Worm (Caenorhabditis elegans) whole organism, L3 larva: ENCODE data around the gene srh-136.

Experiments used
- R02D3.7 ChIP-seq: fragments of 150-350 bp; optimal IDR thresholded peaks from 2 replicates; lab custom pipeline; 2014; ENCODE audit warnings: missing biosample characterization, missing genetic modification characterization
- ama-1 ChIP-seq: fragments of 150-350 bp; optimal IDR thresholded peaks from 2 replicates; lab custom pipeline; 2018
- egl-5 ChIP-seq: fragments of 150-350 bp; optimal IDR thresholded peaks from 2 replicates; lab custom pipeline; 2017; ENCODE audit warnings: missing biosample characterization, missing genetic modification reagents, missing genetic modification characterization, inconsistent platforms
- lin-39 ChIP-seq: fragments of 150-350 bp; optimal IDR thresholded peaks from 2 replicates; lab custom pipeline; 2018; ENCODE audit warnings: missing biosample characterization, missing genetic modification reagents, missing genetic modification characterization
- mdl-1 ChIP-seq: fragments of 150-350 bp; optimal IDR thresholded peaks from 2 replicates; lab custom pipeline; 2014; ENCODE audit warnings: missing biosample characterization, missing genetic modification characterization
- mml-1 ChIP-seq: fragments of 150-350 bp; sonication (generic microtip); optimal IDR thresholded peaks from 3 replicates; lab custom pipeline; 2014; ENCODE audit warnings: missing biosample characterization, missing genetic modification characterization
- nhr-11 ChIP-seq: fragments of 150-350 bp; optimal IDR thresholded peaks from 2 replicates; lab custom pipeline; 2014; ENCODE audit warnings: missing biosample characterization, missing genetic modification characterization
- nhr-23 ChIP-seq: fragments of 150-350 bp; optimal IDR thresholded peaks from 2 replicates; lab custom pipeline; 2014; ENCODE audit warnings: missing biosample characterization, missing genetic modification reagents, missing genetic modification characterization
- nhr-76 ChIP-seq: fragments of 150-350 bp; sonication (generic microtip); optimal IDR thresholded peaks from 5 replicates; lab custom pipeline; 2014; ENCODE audit warnings: missing biosample characterization, missing genetic modification characterization
- sea-2 ChIP-seq: fragments of 150-350 bp; sonication (generic microtip); optimal IDR thresholded peaks from 4 replicates; lab custom pipeline; 2014; ENCODE audit warnings: missing biosample characterization, missing genetic modification reagents, missing genetic modification characterization
- skn-1 ChIP-seq: fragments of 150-350 bp; optimal IDR thresholded peaks from 2 replicates; lab custom pipeline; 2014; ENCODE audit warnings: missing biosample characterization, missing genetic modification characterization
- snpc-4 ChIP-seq: fragments of 150-350 bp; optimal IDR thresholded peaks from 2 replicates; lab custom pipeline; 2014; ENCODE audit warnings: missing biosample characterization, missing genetic modification characterization
- unc-62 ChIP-seq: fragments of 150-350 bp; sonication (generic microtip); optimal IDR thresholded peaks from 4 replicates; lab custom pipeline; 2014; ENCODE audit warnings: missing biosample characterization, missing genetic modification reagents, missing genetic modification characterization

DNA sequence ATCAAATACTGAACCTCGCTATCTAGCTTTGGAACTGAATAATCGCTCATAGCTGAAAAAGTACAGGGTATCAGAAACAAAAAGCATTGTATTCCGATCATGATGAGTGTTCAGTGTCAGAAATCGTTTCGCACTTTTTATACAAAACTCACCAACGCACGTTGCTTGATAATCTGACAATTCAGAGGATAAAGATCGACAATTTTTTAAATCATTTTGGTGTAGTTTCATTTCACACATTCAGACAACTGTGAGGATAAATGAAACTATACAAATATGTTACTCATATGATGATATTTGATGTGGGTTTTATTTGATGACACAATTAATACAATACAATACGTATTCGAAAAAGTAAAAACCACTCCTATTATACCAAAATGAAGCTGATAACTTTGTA, 14.4 kb downstream of the srh-136 start, which contains the start of gene F57E7.2:
- TF ChIP-seq nhr-23 (tag; lab: Kevin White, UChicago) (no peak), mml-1 (tag; lab: Kevin White, UChicago) (no peak), snpc-4 (tag; lab: Kevin White, UChicago) (no peak), unc-62 (GFP tag; lab: Kevin White, UChicago) (no peak), skn-1 (tag; lab: Kevin White, UChicago) (no peak), sea-2 (no peak), mdl-1 (no peak), nhr-11 (tag; lab: Kevin White, UChicago) (no peak), ama-1 (no peak), egl-5 (tag; lab: Kevin White, UChicago) (no peak), R02D3.7 (tag; lab: Kevin White, UChicago) (no peak), nhr-76 (tag; lab: Kevin White, UChicago) (no peak), lin-39 (tag; lab: Kevin White, UChicago) (no peak)
